Worm (Caenorhabditis elegans) whole organism, L4 larva: ENCODE data around the gene gly-3.
"Not testable (repeated sequence)": the region's sequence is repeated elsewhere in the genome, so short reads cannot be mapped to it uniquely, and the experiment has no call there.

Source experiments
- ama-1 ChIP-seq: fragments of 150-350 bp; optimal IDR thresholded peaks from 2 replicates; lab custom pipeline; 2014; ENCODE audit warnings: inconsistent platforms, mixed read lengths
- lin-15B ChIP-seq: fragments of 150-350 bp; sonication (generic microtip); optimal IDR thresholded peaks from 3 replicates; lab custom pipeline; 2014; ENCODE audit warnings: missing biosample characterization, missing genetic modification characterization
- lir-3 ChIP-seq: sonication (generic microtip); optimal IDR thresholded peaks from 2 replicates; lab custom pipeline; 2016; ENCODE audit warnings: mild to moderate bottlenecking, missing genetic modification characterization, missing compliant biosample characterization
- saeg-2 ChIP-seq: fragments of 200-800 bp; sonication (Bioruptor generic); IDR thresholded peaks from 2 replicates; pipeline ENCODE4 v1.3.6; 2022; ENCODE audit warnings: missing genetic modification reagents, missing genetic modification characterization, missing compliant biosample characterization
- unc-62 ChIP-seq, 3 experiments: fragments of 150-350 bp in 1 of 3; sonication (generic microtip); optimal IDR thresholded peaks in 2 of 3; peaks in 1 of 3; 1 replicate in 1 of 3; 2 replicates in 2 of 3; lab custom pipeline; 2014 to 2017; ENCODE audit warnings: missing biosample characterization in 3 of 3, missing genetic modification characterization in 3 of 3, missing genetic modification reagents in 3 of 3, missing genotype in 1 of 3

DNA sequence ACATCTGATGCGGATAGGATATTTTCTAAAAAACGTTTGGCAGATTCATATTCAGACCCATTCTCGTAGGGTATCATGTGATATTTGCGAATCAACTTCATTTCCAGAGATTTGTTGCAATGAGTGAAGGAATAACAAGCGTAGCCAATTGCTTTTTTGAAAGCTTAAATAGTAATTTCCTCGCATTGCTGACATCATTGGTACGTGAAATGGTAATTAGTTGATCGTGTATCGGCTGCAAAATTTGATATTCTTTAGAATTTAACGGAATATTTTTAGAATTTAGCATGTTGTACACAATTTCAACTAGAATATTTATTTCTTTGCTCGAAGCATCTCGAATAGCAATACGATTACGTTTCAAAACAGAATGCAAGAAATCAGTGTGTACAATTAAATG, 45.1 kb upstream of the gly-3 start, which contains the start of gene F54H12.4:
- not testable (repeated sequence) for TF ChIP-seq unc-62 (GFP tag; optimal IDR thresholded peaks at IDR 0.05 in 1 of 2; lab: Kevin White, UChicago); unc-62 (tag; optimal IDR thresholded peaks at IDR 0.05; lab: Kevin White, UChicago); lir-3 (tag; lab: Kevin White, UChicago); ama-1; lin-15B (tag; lab: Kevin White, UChicago); saeg-2 (GFP tag; lab: Robert Waterston, UW)
